Fruit fly (Drosophila melanogaster): ENCODE measurements around the gene Or67d.
A peak's percentile ranks its signal among the peaks of the same experiment; 100 is the strongest.

The Or67d gene

DNA sequence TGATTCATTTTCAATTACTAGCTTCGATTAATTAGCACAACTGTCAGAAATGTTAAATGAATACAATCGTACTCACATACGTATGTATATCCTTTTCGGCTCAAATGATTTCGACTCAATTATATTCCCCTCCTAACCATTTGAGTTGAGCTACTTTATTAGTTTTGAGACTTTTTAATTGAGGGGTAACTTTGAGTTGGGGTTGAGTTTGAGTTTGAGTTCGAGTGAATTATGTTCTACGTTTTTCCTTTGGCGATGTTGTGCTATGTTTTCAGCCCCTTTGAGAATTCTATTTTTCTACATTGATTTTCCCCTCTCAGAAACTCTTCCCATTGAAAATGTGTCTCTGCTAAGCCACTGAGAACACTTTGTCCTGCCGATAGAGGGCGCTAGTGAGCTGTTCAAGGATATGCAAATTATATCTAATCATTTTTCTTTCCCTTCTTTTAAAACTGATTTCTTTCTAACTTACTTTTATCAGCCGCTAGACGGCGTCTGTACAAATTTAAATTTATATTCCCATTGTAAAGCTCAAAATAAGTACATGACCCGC is 26.7 kb upstream of the Or67d start:
- TF ChIP-seq Hr4 (GFP tag; optimal IDR thresholded peaks at IDR 0.05) (no peak), salr (GFP tag; optimal IDR thresholded peaks at IDR 0.05) (no peak), CG6163 (GFP tag; IDR thresholded peaks at IDR 0.05) (no peak), Lpt (GFP tag; optimal IDR thresholded peaks at IDR 0.05) (no peak), CG8119 (GFP tag; IDR thresholded peaks at IDR 0.05) (no peak), CG3032 (tag; optimal IDR thresholded peaks at IDR 0.05) (no peak), esn (GFP tag; optimal IDR thresholded peaks at IDR 0.05) (no peak), cyc (GFP tag; optimal IDR thresholded peaks at IDR 0.05) (no peak), CG32006 (GFP tag; optimal IDR thresholded peaks at IDR 0.05) (no peak), CG16779 (tag; optimal IDR thresholded peaks at IDR 0.05) (no peak), CG6808 (GFP tag; optimal IDR thresholded peaks at IDR 0.05) (no peak), CG31627 (GFP tag; optimal IDR thresholded peaks at IDR 0.05) (no peak), fkh (GFP tag; optimal IDR thresholded peaks at IDR 0.05) (no peak), dsx (GFP tag; optimal IDR thresholded peaks at IDR 0.05; ENCODE audit: poor library complexity, severe bottlenecking) (no peak), CG8319 (GFP tag; optimal IDR thresholded peaks at IDR 0.05) (no peak), Eip78C (GFP tag) (no peak), fd85E (GFP tag; optimal IDR thresholded peaks at IDR 0.05) (no peak), Eip93F (GFP tag; optimal IDR thresholded peaks at IDR 0.05) (no peak), vri (GFP tag; optimal IDR thresholded peaks at IDR 0.05) (no peak), CG9139 (GFP tag; optimal IDR thresholded peaks at IDR 0.05) (no peak)

DNA sequence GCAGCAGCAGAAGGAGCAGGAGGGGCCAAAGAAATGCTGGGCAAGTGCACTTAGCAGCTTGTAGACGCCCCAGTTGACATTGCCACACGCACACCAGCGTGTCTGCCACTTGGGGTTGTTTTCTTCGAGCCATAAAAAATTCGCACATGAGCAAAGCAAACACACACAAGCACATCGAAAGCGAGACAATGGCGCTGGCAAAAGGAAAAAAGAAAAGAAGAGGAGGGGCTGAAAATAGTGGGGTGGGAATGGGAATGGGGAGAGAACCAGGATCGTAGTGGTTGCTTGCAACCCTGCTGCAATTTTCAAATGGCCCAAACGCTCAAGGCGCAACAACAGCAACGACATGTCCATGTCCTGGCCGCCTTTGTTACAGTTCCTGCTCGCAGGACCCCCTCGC is 25.9 kb upstream of the Or67d start:
- TF ChIP-seq CG3919 (GFP tag; optimal IDR thresholded peaks at IDR 0.05) (no peak), CG9139 (GFP tag; optimal IDR thresholded peaks at IDR 0.05) (peak; percentile 8)

DNA sequence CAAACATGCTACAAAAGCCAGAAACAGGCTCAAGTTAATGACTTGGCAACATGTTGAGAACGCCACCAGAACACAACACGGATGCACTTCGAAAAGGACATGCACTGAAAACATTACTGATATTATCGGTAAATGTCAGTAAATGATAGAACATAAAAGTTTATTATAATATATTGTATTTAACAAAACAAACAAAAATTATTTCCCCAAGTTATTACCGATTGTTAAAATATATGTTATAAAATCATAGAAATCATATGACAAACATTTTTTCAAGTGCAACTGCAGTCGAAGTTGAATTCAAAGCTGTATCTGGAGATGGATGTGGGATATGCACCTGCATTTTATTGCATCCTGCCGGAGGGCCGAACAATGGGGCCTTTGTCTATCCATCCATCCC is 25.4 kb upstream of the Or67d start:
- TF ChIP-seq pdm3 (GFP tag; optimal IDR thresholded peaks at IDR 0.05) (peak; percentile 19), net (GFP tag; optimal IDR thresholded peaks at IDR 0.05) (no peak), CG16779 (tag; optimal IDR thresholded peaks at IDR 0.05) (no peak), CG10631 (GFP tag; optimal IDR thresholded peaks at IDR 0.05) (peak; percentile 35), CG31627 (GFP tag; optimal IDR thresholded peaks at IDR 0.05) (no peak), Hr39 (GFP tag; optimal IDR thresholded peaks at IDR 0.05) (no peak), dac (GFP tag; optimal IDR thresholded peaks at IDR 0.05) (no peak), CG6163 (GFP tag; IDR thresholded peaks at IDR 0.05) (no peak), CG15336 (GFP tag; IDR thresholded peaks at IDR 0.05) (0 out of 2 replicates have a peak, but pooled peaks have one; percentile 15), ss (GFP tag; optimal IDR thresholded peaks at IDR 0.05) (no peak), CG8119 (GFP tag; IDR thresholded peaks at IDR 0.05) (0 out of 3 replicates have a peak, but pooled peaks have one; percentile 15), fd85E (GFP tag; optimal IDR thresholded peaks at IDR 0.05) (no peak), Eip78C (GFP tag) (peak; percentile 62), OdsH (GFP tag; optimal IDR thresholded peaks at IDR 0.05) (peak; percentile 34), salr (GFP tag; optimal IDR thresholded peaks at IDR 0.05) (no peak), Smox (GFP tag; optimal IDR thresholded peaks at IDR 0.05) (peak; percentile 12), Met (GFP tag; optimal IDR thresholded peaks at IDR 0.05) (peak; percentile 16), Hr4 (GFP tag; optimal IDR thresholded peaks at IDR 0.05) (no peak), topi (GFP tag; optimal IDR thresholded peaks at IDR 0.05) (no peak), CG32006 (GFP tag; optimal IDR thresholded peaks at IDR 0.05) (peak; percentile 18), svp (GFP tag) (no peak), CG8632 (GFP tag; optimal IDR thresholded peaks at IDR 0.05) (peak; percentile 22), CG6808 (GFP tag; optimal IDR thresholded peaks at IDR 0.05) (no peak), fkh (GFP tag; optimal IDR thresholded peaks at IDR 0.05) (no peak), Hr38 (GFP tag; optimal IDR thresholded peaks at IDR 0.05) (no peak), CG11902 (GFP tag; optimal IDR thresholded peaks at IDR 0.05) (no peak), CG10669 (GFP tag; optimal IDR thresholded peaks at IDR 0.05) (no peak), eg (GFP tag; IDR thresholded peaks at IDR 0.05) (no peak), CG11294 (GFP tag; IDR thresholded peaks at IDR 0.05) (no peak), acj6 (GFP tag; optimal IDR thresholded peaks at IDR 0.05) (peak; percentile 22), CG9139 (GFP tag; optimal IDR thresholded peaks at IDR 0.05) (no peak), esn (GFP tag; optimal IDR thresholded peaks at IDR 0.05) (peak; percentile 31), spab (GFP tag; optimal IDR thresholded peaks at IDR 0.05) (no peak), CG6276 (GFP tag; optimal IDR thresholded peaks at IDR 0.05) (no peak), Gug (GFP tag; IDR thresholded peaks at IDR 0.05) (no peak), Sox102F (GFP tag; optimal IDR thresholded peaks at IDR 0.05) (peak; percentile 3), Eip93F (GFP tag; optimal IDR thresholded peaks at IDR 0.05) (no peak), CG34406 (GFP tag; optimal IDR thresholded peaks at IDR 0.05) (no peak), fd59A (GFP tag; optimal IDR thresholded peaks at IDR 0.05) (no peak)

Measured in whole organism, prepupa.